Fruit fly (Drosophila melanogaster) whole organism, embryonic: ENCODE measurements around the gene Gyc89Da.

Experiments used
- ATbp ChIP-seq: fragments of 200-800 bp; sonication (Bioruptor generic); optimal IDR thresholded peaks from 2 replicates; lab custom pipeline; 2017; ENCODE audit warnings: missing biosample characterization, mild to moderate bottlenecking, missing genetic modification characterization, missing genetic modification reagents
- Asciz ChIP-seq: fragments of 200-800 bp; sonication (Bioruptor generic); optimal IDR thresholded peaks from 2 replicates; lab custom pipeline; 2017; ENCODE audit warnings: missing biosample characterization, mild to moderate bottlenecking, missing genetic modification characterization, missing genetic modification reagents
- Bteb2 ChIP-seq: fragments of 200-800 bp; sonication (Bioruptor generic); optimal IDR thresholded peaks from 2 replicates; lab custom pipeline; 2016; ENCODE audit warnings: missing biosample characterization, missing genetic modification characterization
- CG10147 ChIP-seq: fragments of 200-800 bp; sonication (Bioruptor generic); optimal IDR thresholded peaks from 2 replicates; lab custom pipeline; 2019; ENCODE audit warnings: missing biosample characterization, mild to moderate bottlenecking, missing genetic modification characterization, moderate library complexity
- CG10274 ChIP-seq: fragments of 200-800 bp; sonication (Bioruptor generic); optimal IDR thresholded peaks from 3 replicates; lab custom pipeline; 2017; ENCODE audit warnings: missing biosample characterization, mild to moderate bottlenecking, missing genetic modification characterization
- CG10654 ChIP-seq: fragments of 200-800 bp; sonication (Bioruptor generic); optimal IDR thresholded peaks from 2 replicates; lab custom pipeline; 2016; ENCODE audit warnings: missing biosample characterization, missing genetic modification characterization
- CG10959 ChIP-seq: fragments of 200-800 bp; sonication (Bioruptor generic); IDR thresholded peaks from 2 replicates; pipeline ENCODE4 v1.3.6; 2022; ENCODE audit warnings: missing biosample characterization, missing genetic modification characterization
- CG11085 ChIP-seq: fragments of 200-800 bp; sonication (Bioruptor generic); IDR thresholded peaks from 2 replicates; pipeline ENCODE4 v1.3.6; 2022; ENCODE audit warnings: missing biosample characterization, missing genetic modification characterization
- CG12659 ChIP-seq: fragments of 200-800 bp; sonication (Bioruptor generic); optimal IDR thresholded peaks from 3 replicates; lab custom pipeline; 2017; ENCODE audit warnings: mild to moderate bottlenecking, missing biosample characterization, missing genetic modification reagents, missing genetic modification characterization
- CG12942 ChIP-seq: fragments of 200-800 bp; sonication (Bioruptor generic); optimal IDR thresholded peaks from 3 replicates; lab custom pipeline; 2016; ENCODE audit warnings: missing biosample characterization, missing genetic modification characterization
- CG14710 ChIP-seq: fragments of 200-800 bp; sonication (Bioruptor generic); optimal IDR thresholded peaks from 3 replicates; lab custom pipeline; 2019; ENCODE audit warnings: missing biosample characterization, mild to moderate bottlenecking, missing genetic modification characterization, moderate library complexity
- CG18011 ChIP-seq: fragments of 200-800 bp; sonication (Bioruptor generic); optimal IDR thresholded peaks from 2 replicates; lab custom pipeline; 2017; ENCODE audit warnings: missing biosample characterization, missing genetic modification characterization, mild to moderate bottlenecking, moderate library complexity, missing genotype
- CG2116 ChIP-seq: fragments of 200-800 bp; sonication (Bioruptor generic); optimal IDR thresholded peaks from 3 replicates; lab custom pipeline; 2018; ENCODE audit warnings: missing biosample characterization, mild to moderate bottlenecking, missing genetic modification characterization
- CG2889 ChIP-seq: fragments of 200-800 bp; sonication (Bioruptor generic); IDR thresholded peaks from 3 replicates; pipeline ENCODE4 v1.3.6; 2022; ENCODE audit warnings: missing biosample characterization, missing genetic modification characterization
- CG32772 ChIP-seq: fragments of 200-800 bp; sonication (Bioruptor generic); IDR thresholded peaks from 2 replicates; pipeline ENCODE4 v1.3.6; 2022; ENCODE audit warnings: missing biosample characterization, missing genetic modification characterization
- CG33213 ChIP-seq: fragments of 200-800 bp; sonication (Bioruptor generic); optimal IDR thresholded peaks from 3 replicates; lab custom pipeline; 2016; ENCODE audit warnings: missing biosample characterization, missing genetic modification characterization
- CG4730 ChIP-seq: fragments of 200-800 bp; sonication (Bioruptor generic); IDR thresholded peaks from 2 replicates; pipeline ENCODE4 v1.3.6; 2022; ENCODE audit warnings: missing biosample characterization, missing genetic modification characterization
- CG7839 ChIP-seq: fragments of 200-800 bp; sonication (Bioruptor generic); optimal IDR thresholded peaks from 3 replicates; lab custom pipeline; 2018; ENCODE audit warnings: missing biosample characterization, mild to moderate bottlenecking, missing genetic modification characterization, moderate library complexity
- CG8290 ChIP-seq, 3 experiments: fragments of 200-800 bp; sonication (Bioruptor generic); optimal IDR thresholded peaks; 2 replicates each; lab custom pipeline; 2016 to 2019; ENCODE audit warnings: missing biosample characterization in 3 of 3, missing genetic modification characterization in 3 of 3, mild to moderate bottlenecking in 2 of 3, moderate library complexity in 1 of 3
- CG8388 ChIP-seq: fragments of 200-800 bp; sonication (Bioruptor generic); optimal IDR thresholded peaks from 2 replicates; lab custom pipeline; 2019; ENCODE audit warnings: missing biosample characterization, mild to moderate bottlenecking, missing genetic modification characterization, moderate library complexity
- CG8765 ChIP-seq: fragments of 200-800 bp; sonication (Bioruptor generic); IDR thresholded peaks from 2 replicates; pipeline ENCODE4 v1.3.6; 2022; ENCODE audit warnings: missing biosample characterization, missing genetic modification characterization
- CG9215 ChIP-seq: fragments of 200-800 bp; sonication (Bioruptor generic); IDR thresholded peaks from 2 replicates; pipeline ENCODE4 v1.3.6; 2022; ENCODE audit warnings: missing biosample characterization, missing genetic modification characterization
- CG9609 ChIP-seq: fragments of 200-800 bp; sonication (Bioruptor generic); optimal IDR thresholded peaks from 3 replicates; lab custom pipeline; 2016; ENCODE audit warnings: missing biosample characterization, missing genetic modification characterization
- CG9727 ChIP-seq: fragments of 200-800 bp; sonication (Bioruptor generic); optimal IDR thresholded peaks from 3 replicates; lab custom pipeline; 2017; ENCODE audit warnings: missing biosample characterization, mild to moderate bottlenecking, missing genetic modification characterization
- H15 ChIP-seq: fragments of 200-800 bp; sonication (Bioruptor generic); IDR thresholded peaks from 3 replicates; pipeline ENCODE4 v1.3.6; 2022; ENCODE audit warnings: missing biosample characterization, missing genetic modification characterization
- HmgZ ChIP-seq: fragments of 200-800 bp; sonication (Bioruptor generic); optimal IDR thresholded peaks from 2 replicates; lab custom pipeline; 2018; ENCODE audit warnings: missing biosample characterization, mild to moderate bottlenecking, missing genetic modification characterization
- Hmr ChIP-seq: fragments of 200-800 bp; sonication (Bioruptor generic); optimal IDR thresholded peaks from 3 replicates; lab custom pipeline; 2017; ENCODE audit warnings: mild to moderate bottlenecking, missing biosample characterization, missing genetic modification reagents, missing genetic modification characterization
- Hr78 ChIP-seq, 2 experiments: fragments of 200-800 bp in 1 of 2; fragments of >200 bp in 1 of 2; sonication (Bioruptor generic) in 1 of 2; optimal IDR thresholded peaks; 2 replicates each; lab custom pipeline; 2017 to 2019; ENCODE audit warnings: missing biosample characterization in 2 of 2, missing genetic modification characterization in 2 of 2, mild to moderate bottlenecking in 1 of 2, moderate library complexity in 1 of 2
- Lhr ChIP-seq: fragments of 200-800 bp; sonication (Bioruptor generic); optimal IDR thresholded peaks from 3 replicates; lab custom pipeline; 2017; ENCODE audit warnings: mild to moderate bottlenecking, missing biosample characterization, missing genetic modification reagents, missing genetic modification characterization
- Lim3 ChIP-seq: fragments of 200-800 bp; sonication (Bioruptor generic); IDR thresholded peaks from 2 replicates; pipeline ENCODE4 v1.3.6; 2022; ENCODE audit warnings: missing biosample characterization, missing genetic modification characterization
- Mad ChIP-seq: fragments of 200-800 bp; sonication (Bioruptor generic); optimal IDR thresholded peaks from 2 replicates; lab custom pipeline; 2016; ENCODE audit warnings: missing biosample characterization, missing genetic modification characterization
- NFAT ChIP-seq: fragments of 200-800 bp; sonication (Bioruptor generic); IDR thresholded peaks from 2 replicates; pipeline ENCODE4 v1.3.6; 2022; ENCODE audit warnings: missing biosample characterization, missing genetic modification characterization
- Oli ChIP-seq: fragments of 200-800 bp; sonication (Bioruptor generic); optimal IDR thresholded peaks from 2 replicates; lab custom pipeline; 2018; ENCODE audit warnings: missing biosample characterization, mild to moderate bottlenecking, missing genetic modification characterization, moderate library complexity
- Opbp ChIP-seq: fragments of 200-800 bp; sonication (Bioruptor generic); IDR thresholded peaks from 3 replicates; pipeline ENCODE4 v1.3.6; 2022; ENCODE audit warnings: missing biosample characterization, missing genetic modification characterization; ENCODE audit not compliant: partially characterized antibody
- Ravus ChIP-seq: fragments of 200-800 bp; sonication (Bioruptor generic); IDR thresholded peaks from 2 replicates; pipeline ENCODE4 v1.3.6; 2022; ENCODE audit warnings: missing biosample characterization, missing genetic modification characterization
- Ssrp ChIP-seq: fragments of 200-800 bp; sonication (Bioruptor generic); optimal IDR thresholded peaks from 2 replicates; lab custom pipeline; 2018; ENCODE audit warnings: missing biosample characterization, mild to moderate bottlenecking, missing genetic modification characterization, moderate library complexity
- Vsx1 ChIP-seq: fragments of 200-800 bp; sonication (Bioruptor generic); optimal IDR thresholded peaks from 2 replicates; lab custom pipeline; 2017; ENCODE audit warnings: missing biosample characterization, mild to moderate bottlenecking, missing genetic modification characterization, missing genetic modification reagents
- bsh ChIP-seq, 2 experiments: fragments of 200-800 bp; sonication (Bioruptor generic); optimal IDR thresholded peaks; 2 replicates each; lab custom pipeline; 2017 to 2018; ENCODE audit warnings: mild to moderate bottlenecking in 2 of 2, missing biosample characterization in 2 of 2, missing genetic modification characterization in 2 of 2, moderate library complexity in 1 of 2
- cato ChIP-seq: fragments of 200-800 bp; sonication (Bioruptor generic); optimal IDR thresholded peaks from 2 replicates; lab custom pipeline; 2016; ENCODE audit warnings: missing biosample characterization, missing genetic modification characterization, borderline replicate concordance
- chinmo ChIP-seq: fragments of 200-800 bp; sonication (Bioruptor generic); IDR thresholded peaks from 4 replicates; pipeline ENCODE4 v1.3.6; 2022; ENCODE audit warnings: missing biosample characterization, missing genetic modification characterization; ENCODE audit not compliant: partially characterized antibody
- gem ChIP-seq: fragments of 200-800 bp; sonication (Bioruptor generic); optimal IDR thresholded peaks from 2 replicates; lab custom pipeline; 2019; ENCODE audit warnings: missing biosample characterization, mild to moderate bottlenecking, missing genetic modification characterization, moderate library complexity
- h ChIP-seq: fragments of >200 bp; optimal IDR thresholded peaks from 2 replicates; lab custom pipeline; 2017
- lab ChIP-seq: fragments of 200-800 bp; sonication (Bioruptor generic); optimal IDR thresholded peaks from 3 replicates; lab custom pipeline; 2017; ENCODE audit warnings: missing biosample characterization, missing genetic modification characterization, mild to moderate bottlenecking, moderate library complexity, missing genetic modification reagents
- mirr ChIP-seq: fragments of 200-800 bp; sonication (Bioruptor generic); optimal IDR thresholded peaks from 3 replicates; lab custom pipeline; 2018; ENCODE audit warnings: missing biosample characterization, mild to moderate bottlenecking, missing genetic modification characterization
- seq ChIP-seq: fragments of 200-800 bp; sonication (Bioruptor generic); IDR thresholded peaks from 2 replicates; pipeline ENCODE4 v1.3.6; 2022; ENCODE audit warnings: missing biosample characterization, missing genetic modification characterization
- stc ChIP-seq: fragments of 200-800 bp; sonication (Bioruptor generic); IDR thresholded peaks from 2 replicates; pipeline ENCODE4 v1.3.6; 2022; ENCODE audit warnings: missing biosample characterization, missing genetic modification characterization
- tup ChIP-seq: fragments of 200-800 bp; sonication (Bioruptor generic); optimal IDR thresholded peaks from 2 replicates; lab custom pipeline; 2016; ENCODE audit warnings: missing biosample characterization, mild to moderate bottlenecking, missing genetic modification characterization, moderate library complexity
- unpg ChIP-seq: fragments of 200-800 bp; sonication (Bioruptor generic); optimal IDR thresholded peaks from 3 replicates; lab custom pipeline; 2018; ENCODE audit warnings: missing biosample characterization, mild to moderate bottlenecking, missing genetic modification characterization, moderate library complexity
- vnd ChIP-seq: fragments of 200-800 bp; sonication (Bioruptor generic); IDR thresholded peaks from 3 replicates; pipeline ENCODE4 v1.3.6; 2022; ENCODE audit warnings: missing biosample characterization, missing genetic modification characterization; ENCODE audit not compliant: partially characterized antibody

Gyc89Da gene

DNA sequence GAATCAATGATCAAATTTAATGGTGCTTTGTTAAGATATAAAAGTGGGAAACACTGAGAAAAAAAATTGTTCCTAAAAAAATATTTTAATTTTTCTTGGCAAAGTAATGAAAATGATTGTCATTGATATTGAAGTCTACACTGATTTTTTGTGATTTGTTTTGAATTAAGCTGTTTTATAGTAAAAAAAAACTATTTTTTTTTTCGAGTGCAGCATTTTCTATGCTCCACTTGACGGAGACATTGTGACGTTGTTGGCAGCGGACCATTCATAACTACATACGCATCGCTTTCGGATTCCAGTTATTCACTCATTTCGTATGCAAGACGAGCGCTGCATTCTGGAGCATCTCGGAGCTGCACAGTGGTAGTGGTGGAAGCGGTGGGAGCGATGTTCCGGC is 51.8 kb downstream of the Gyc89Da start (continued):
- TF ChIP-seq CG8290 (GFP tag; optimal IDR thresholded peaks at IDR 0.05; lab: Kevin White, UChicago) (no peak), CG8290 (tag; optimal IDR thresholded peaks at IDR 0.05; lab: Kevin White, UChicago) (no peak), Asciz (GFP tag; lab: Kevin White, UChicago) (peak; percentile 79), CG18011 (GFP tag; lab: Kevin White, UChicago) (no peak), vnd (GFP tag; lab: Robert Waterston, UW) (no peak), Lhr (GFP tag; lab: Kevin White, UChicago) (no peak), CG10147 (GFP tag; lab: Kevin White, UChicago) (peak; percentile 81), CG10274 (no peak), ATbp (GFP tag; lab: Kevin White, UChicago) (peak; percentile 68), stc (GFP tag; lab: Robert Waterston, UW) (peak; percentile 86), CG8388 (GFP tag; lab: Kevin White, UChicago) (peak; percentile 83), cato (GFP tag; lab: Kevin White, UChicago) (no peak), CG9215 (GFP tag; lab: Robert Waterston, UW) (peak; percentile 13; the same call in 1 of the 2 replicates), Ravus (peak; percentile 60), H15 (GFP tag; lab: Robert Waterston, UW) (peak; percentile 64; the same call in 2 of the 3 replicates), CG10959 (peak; percentile 59), Vsx1 (GFP tag; lab: Kevin White, UChicago) (no peak), h (lab: Kevin White, UChicago) (no peak), Bteb2 (no peak), Opbp (no peak), chinmo (no peak), CG2889 (0 out of 3 replicates have a peak, but pooled peaks have one; percentile 15), CG2116 (GFP tag; lab: Kevin White, UChicago) (no peak), CG10654 (GFP tag; lab: Kevin White, UChicago) (peak; percentile 61), CG12942 (no peak), seq (GFP tag; lab: Robert Waterston, UW) (peak; percentile 65; the same call in 1 of the 2 replicates), CG9727 (GFP tag; lab: Kevin White, UChicago) (peak; percentile 72), unpg (GFP tag; lab: Kevin White, UChicago) (peak; percentile 84), tup (no peak), CG7839 (tag; lab: Kevin White, UChicago) (peak; percentile 87), CG12659 (GFP tag; lab: Kevin White, UChicago) (no peak), Hmr (no peak), CG4730 (GFP tag; lab: Robert Waterston, UW) (0 out of 2 replicates have a peak, but pooled peaks have one; percentile 5), HmgZ (tag; lab: Kevin White, UChicago) (no peak), Lim3 (GFP tag; lab: Robert Waterston, UW) (peak; percentile 30; the same call in 1 of the 2 replicates), lab (GFP tag; lab: Kevin White, UChicago) (peak; percentile 74), Oli (tag; lab: Kevin White, UChicago) (peak; percentile 68), mirr (GFP tag; lab: Kevin White, UChicago) (no peak), CG33213 (GFP tag; lab: Kevin White, UChicago) (no peak), Hr78 (GFP tag; optimal IDR thresholded peaks at IDR 0.05; lab: Kevin White, UChicago) (no peak), NFAT (GFP tag; lab: Robert Waterston, UW) (no peak), CG11085 (GFP tag; lab: Robert Waterston, UW) (no peak), CG32772 (GFP tag; lab: Robert Waterston, UW) (peak; percentile 76), bsh (GFP tag; optimal IDR thresholded peaks at IDR 0.05; lab: Kevin White, UChicago) (peak in 1 of 2 experiments; percentile 86), gem (tag; lab: Kevin White, UChicago) (peak; percentile 89), CG8765 (peak; percentile 14; the same call in 1 of the 2 replicates), Mad (GFP tag; lab: Kevin White, UChicago) (no peak), CG9609 (GFP tag; lab: Kevin White, UChicago) (no peak), Ssrp (tag; lab: Kevin White, UChicago) (peak; percentile 69), CG14710 (tag; lab: Kevin White, UChicago) (peak; percentile 95)
